Fruit fly (Drosophila melanogaster): ENCODE results near the gene CG11523.

The CG11523 gene

DNA sequence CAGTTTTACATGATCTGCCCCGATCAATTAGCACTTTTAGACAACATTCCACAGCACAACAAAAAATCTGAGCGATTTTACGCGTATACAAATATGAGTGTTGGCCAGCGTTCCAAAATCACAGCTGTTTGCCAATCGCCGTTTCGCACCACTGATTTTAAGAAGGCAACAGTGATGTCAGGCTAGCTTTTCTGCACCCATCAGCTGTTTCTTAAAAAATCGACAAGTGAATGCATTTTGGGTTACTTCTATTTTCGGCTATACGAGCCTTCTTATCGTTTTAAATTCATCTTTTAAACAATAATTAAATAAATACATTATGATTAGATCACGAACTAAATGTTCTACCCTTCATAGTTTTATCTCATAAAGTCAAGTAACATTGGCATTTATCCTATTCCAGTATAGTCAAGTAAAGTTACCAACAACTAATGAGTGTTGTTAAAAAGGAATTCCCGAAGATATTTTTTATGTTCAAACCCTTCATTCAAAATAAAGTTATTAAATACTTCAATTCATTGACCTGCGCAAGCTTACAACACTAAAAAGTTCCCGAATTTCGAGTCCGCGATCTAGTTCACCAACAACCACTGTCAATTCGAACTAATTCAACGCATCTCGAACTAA is 3.6 kb downstream of the CG11523 start, which contains the start of the genes Rich and Ddx1 (continued):
- TF ChIP-seq sqz (GFP tag; optimal IDR thresholded peaks at IDR 0.05) (no peak), CG18011 (GFP tag; optimal IDR thresholded peaks at IDR 0.05) (no peak), zfh1 (GFP tag; IDR thresholded peaks at IDR 0.05) (no peak; the same call in 2 of the 3 replicates), CG6765 (GFP tag; optimal IDR thresholded peaks at IDR 0.05) (no peak), CG33213 (GFP tag; optimal IDR thresholded peaks at IDR 0.05) (no peak), zen (tag; optimal IDR thresholded peaks at IDR 0.05) (no peak), fd3F (GFP tag; optimal IDR thresholded peaks at IDR 0.05) (peak; percentile 20), CG9797 (GFP tag; optimal IDR thresholded peaks at IDR 0.05) (peak; percentile 27), CG15601 (tag; optimal IDR thresholded peaks at IDR 0.05) (peak; percentile 51), stc (GFP tag; IDR thresholded peaks at IDR 0.05) (no peak), MTF-1 (GFP tag; optimal IDR thresholded peaks at IDR 0.05; ENCODE audit: borderline replicate concordance) (no peak), CG10654 (GFP tag; optimal IDR thresholded peaks at IDR 0.05) (peak; percentile 22), mam (GFP tag; optimal IDR thresholded peaks at IDR 0.05) (peak; percentile 33), CG7372 (GFP tag; IDR thresholded peaks at IDR 0.05) (no peak), CG32532 (GFP tag; IDR thresholded peaks at IDR 0.05) (no peak; the same call in 1 of the 2 replicates), Dip3 (GFP tag; optimal IDR thresholded peaks at IDR 0.05) (peak; percentile 8), CG13287 (GFP tag; IDR thresholded peaks at IDR 0.05; ENCODE audit: partially characterized antibody) (peak; percentile 29; the same call in 1 of the 2 replicates), sob (GFP tag; IDR thresholded peaks at IDR 0.05) (peak; percentile 78), prd (optimal IDR thresholded peaks at IDR 0.05) (no peak), prd (GFP tag; IDR thresholded peaks at IDR 0.05) (peak; percentile 55), bigmax (GFP tag; optimal IDR thresholded peaks at IDR 0.05) (no peak), dimm (GFP tag; IDR thresholded peaks at IDR 0.05) (no peak), ash1 (GFP tag; optimal IDR thresholded peaks at IDR 0.05) (no peak), CG14710 (tag; optimal IDR thresholded peaks at IDR 0.05) (peak; percentile 70), CG7556 (GFP tag; optimal IDR thresholded peaks at IDR 0.05) (peak; percentile 64), bab2 (GFP tag; optimal IDR thresholded peaks at IDR 0.05) (peak; percentile 21), NK7.1 (GFP tag; optimal IDR thresholded peaks at IDR 0.05) (no peak), CG11085 (GFP tag; IDR thresholded peaks at IDR 0.05) (no peak), CTCF (GFP tag; optimal IDR thresholded peaks at IDR 0.05) (no peak), CG12769 (tag; optimal IDR thresholded peaks at IDR 0.05) (no peak), vfl (GFP tag; optimal IDR thresholded peaks at IDR 0.05) (peak; percentile 61), CG15011 (GFP tag; optimal IDR thresholded peaks at IDR 0.05) (no peak), hbn (GFP tag; IDR thresholded peaks at IDR 0.05; ENCODE audit: partially characterized antibody) (no peak), CG18764 (GFP tag; optimal IDR thresholded peaks at IDR 0.05) (peak; percentile 23), cg (GFP tag; optimal IDR thresholded peaks at IDR 0.05) (no peak), HLH4C (GFP tag; IDR thresholded peaks at IDR 0.05; ENCODE audit: partially characterized antibody) (no peak), row (GFP tag; IDR thresholded peaks at IDR 0.05) (peak; percentile 89), CG16815 (GFP tag; optimal IDR thresholded peaks at IDR 0.05) (peak; percentile 28), CoRest (tag; optimal IDR thresholded peaks at IDR 0.05) (peak; percentile 73), Lhr (GFP tag; optimal IDR thresholded peaks at IDR 0.05) (peak; percentile 56), tio (GFP tag; optimal IDR thresholded peaks at IDR 0.05) (no peak), CG32772 (GFP tag; IDR thresholded peaks at IDR 0.05) (0 out of 2 replicates have a peak, but pooled peaks have one; percentile 13), Nf-YA (GFP tag; IDR thresholded peaks at IDR 0.05) (no peak), nau (GFP tag; optimal IDR thresholded peaks at IDR 0.05) (no peak), Fer1 (GFP tag; optimal IDR thresholded peaks at IDR 0.05) (no peak), Lpt (GFP tag; optimal IDR thresholded peaks at IDR 0.05) (no peak), jumu (GFP tag; optimal IDR thresholded peaks at IDR 0.05) (peak; percentile 32), CG8765 (GFP tag; IDR thresholded peaks at IDR 0.05) (no peak; the same call in 1 of the 2 replicates), lmd (GFP tag; IDR thresholded peaks at IDR 0.05) (peak; percentile 39; the same call in 1 of the 2 replicates), Optix (GFP tag; IDR thresholded peaks at IDR 0.05) (no peak), Sox102F (GFP tag; optimal IDR thresholded peaks at IDR 0.05) (no peak)

Measured in whole organism, embryonic.